Fruit fly (Drosophila melanogaster) whole organism, prepupa: ENCODE data around the gene crp.

Experiments
- Blimp-1 ChIP-seq: fragments of 200-800 bp; sonication (Bioruptor generic); optimal IDR thresholded peaks from 3 replicates; lab custom pipeline; 2017; ENCODE audit warnings: missing biosample characterization, missing genetic modification characterization, mild to moderate bottlenecking, moderate library complexity, missing genetic modification reagents
- CG10669 ChIP-seq: fragments of 200-800 bp; sonication (Bioruptor generic); optimal IDR thresholded peaks from 3 replicates; lab custom pipeline; 2018; ENCODE audit warnings: missing biosample characterization, mild to moderate bottlenecking, missing genetic modification characterization, moderate library complexity
- CG11762 ChIP-seq: fragments of 200-800 bp; sonication (Bioruptor generic); optimal IDR thresholded peaks from 3 replicates; lab custom pipeline; 2016; ENCODE audit warnings: missing biosample characterization, missing genetic modification characterization; ENCODE audit not compliant: insufficient read depth
- CG6276 ChIP-seq: fragments of 200-800 bp; sonication (Bioruptor generic); optimal IDR thresholded peaks from 2 replicates; lab custom pipeline; 2017; ENCODE audit warnings: missing biosample characterization, mild to moderate bottlenecking, missing genetic modification characterization
- CG8319 ChIP-seq: fragments of 200-800 bp; sonication (Bioruptor generic); optimal IDR thresholded peaks from 3 replicates; lab custom pipeline; 2016; ENCODE audit warnings: missing biosample characterization, missing genetic modification characterization
- Gug ChIP-seq: fragments of 200-800 bp; sonication (Bioruptor generic); IDR thresholded peaks from 2 replicates; pipeline ENCODE4 v1.3.6; 2022; ENCODE audit warnings: missing biosample characterization, missing genetic modification characterization
- Lpt ChIP-seq: fragments of 200-800 bp; sonication (Bioruptor generic); optimal IDR thresholded peaks from 3 replicates; lab custom pipeline; 2016; ENCODE audit warnings: missing biosample characterization, missing genetic modification characterization
- OdsH ChIP-seq: fragments of 200-800 bp; sonication (Bioruptor generic); optimal IDR thresholded peaks from 3 replicates; lab custom pipeline; 2016; ENCODE audit warnings: missing biosample characterization, missing genetic modification characterization
- achi ChIP-seq: fragments of 200-800 bp; sonication (Bioruptor generic); optimal IDR thresholded peaks from 3 replicates; lab custom pipeline; 2016; ENCODE audit warnings: missing biosample characterization, missing genetic modification characterization
- fd85E ChIP-seq: fragments of 200-800 bp; sonication (Bioruptor generic); optimal IDR thresholded peaks from 3 replicates; lab custom pipeline; 2016; ENCODE audit warnings: missing biosample characterization, missing genetic modification characterization
- ss ChIP-seq, 2 experiments: fragments of 200-800 bp; sonication (Bioruptor generic); optimal IDR thresholded peaks; 2 replicates in 1 of 2; 3 replicates in 1 of 2; lab custom pipeline; 2017 to 2018; ENCODE audit warnings: mild to moderate bottlenecking in 2 of 2, missing biosample characterization in 2 of 2, missing genetic modification characterization in 2 of 2, moderate library complexity in 1 of 2
- svp ChIP-seq: fragments of 200-800 bp; sonication (Bioruptor generic); peaks from one replicate; lab custom pipeline; 2016; ENCODE audit warnings: missing biosample characterization, missing genetic modification characterization
- vri ChIP-seq: fragments of 200-800 bp; sonication (Bioruptor generic); optimal IDR thresholded peaks from 3 replicates; lab custom pipeline; 2016; ENCODE audit warnings: missing biosample characterization, mild to moderate bottlenecking, missing genetic modification characterization

DNA sequence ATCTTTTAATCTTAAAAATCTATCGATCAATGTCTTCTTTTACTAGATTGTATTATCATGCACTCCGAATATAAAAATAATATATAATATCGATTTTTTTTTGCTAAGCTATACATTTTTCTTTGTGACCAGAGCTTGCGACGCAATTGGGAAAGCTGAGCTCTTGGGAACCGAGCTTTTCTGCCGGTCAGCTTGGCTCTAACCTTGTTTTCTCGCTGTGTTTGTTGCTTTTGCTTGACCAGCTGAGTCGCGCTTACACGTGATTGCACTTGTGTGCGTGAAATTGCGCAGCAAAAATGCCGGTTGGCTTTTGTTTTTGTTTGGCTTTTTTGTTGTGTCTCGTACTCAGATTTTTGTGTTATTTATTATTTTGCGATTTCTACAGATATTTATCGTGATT, 14.1 kb downstream of the crp start:
- no peak for TF ChIP-seq Blimp-1
- no peak for TF ChIP-seq CG11762 (GFP tag; lab: Kevin White, UChicago)
- TF ChIP-seq achi = no peak
- TF ChIP-seq CG6276 (GFP tag; lab: Kevin White, UChicago) = no peak
- TF ChIP-seq CG8319 (GFP tag; lab: Kevin White, UChicago) = no peak
- no peak for TF ChIP-seq Lpt
- no peak for TF ChIP-seq CG10669 (GFP tag; lab: Kevin White, UChicago)
- TF ChIP-seq OdsH (GFP tag; lab: Kevin White, UChicago) = no peak
- no peak for TF ChIP-seq fd85E (GFP tag; lab: Kevin White, UChicago)
- peak; percentile 58 for TF ChIP-seq svp (GFP tag; lab: Kevin White, UChicago)
- no peak for TF ChIP-seq Gug (GFP tag; lab: Robert Waterston, UW)
- no peak for TF ChIP-seq vri (GFP tag; lab: Kevin White, UChicago)
- no peak for TF ChIP-seq ss (GFP tag; optimal IDR thresholded peaks at IDR 0.05; lab: Kevin White, UChicago)
